Fruit fly (Drosophila melanogaster) whole organism, embryonic: Measurements from ENCODE around the gene mRpL40.

Experiments
- CG1024 ChIP-seq: fragments of 200-800 bp; sonication (Bioruptor generic); IDR thresholded peaks from 2 replicates; pipeline ENCODE4 v1.3.6; 2022; ENCODE audit warnings: missing biosample characterization, missing genetic modification characterization
- CG11723 ChIP-seq: fragments of 200-800 bp; sonication (Bioruptor generic); optimal IDR thresholded peaks from 2 replicates; lab custom pipeline; 2017; ENCODE audit warnings: missing biosample characterization, mild to moderate bottlenecking, missing genetic modification characterization
- CG13123 ChIP-seq: fragments of 200-800 bp; sonication (Bioruptor generic); optimal IDR thresholded peaks from 2 replicates; lab custom pipeline; 2016; ENCODE audit warnings: missing biosample characterization, missing genetic modification characterization
- CG13287 ChIP-seq: fragments of 200-800 bp; sonication (Bioruptor generic); IDR thresholded peaks from 2 replicates; pipeline ENCODE4 v1.3.6; 2022; ENCODE audit warnings: missing biosample characterization, missing genetic modification characterization; ENCODE audit not compliant: partially characterized antibody
- CG15514 ChIP-seq: fragments of 200-800 bp; sonication (Bioruptor generic); optimal IDR thresholded peaks from 3 replicates; lab custom pipeline; 2017; ENCODE audit warnings: missing biosample characterization, missing genetic modification characterization, mild to moderate bottlenecking, moderate library complexity, missing genetic modification reagents
- CG17186 ChIP-seq: fragments of 200-800 bp; sonication (Bioruptor generic); optimal IDR thresholded peaks from 3 replicates; lab custom pipeline; 2017; ENCODE audit warnings: missing biosample characterization, missing genetic modification reagents, missing genetic modification characterization
- CG18599 ChIP-seq: fragments of 200-800 bp; sonication (Bioruptor generic); optimal IDR thresholded peaks from 3 replicates; lab custom pipeline; 2017; ENCODE audit warnings: missing biosample characterization, missing genetic modification characterization, mild to moderate bottlenecking, moderate library complexity, missing genetic modification reagents
- CG2129 ChIP-seq: fragments of 200-800 bp; sonication (Bioruptor generic); IDR thresholded peaks from 2 replicates; pipeline ENCODE4 v1.3.6; 2022; ENCODE audit warnings: missing biosample characterization, missing genetic modification characterization; ENCODE audit not compliant: partially characterized antibody
- CG2712 ChIP-seq: fragments of 200-800 bp; optimal IDR thresholded peaks from 3 replicates; lab custom pipeline; 2019; ENCODE audit warnings: missing biosample characterization, mild to moderate bottlenecking, missing genetic modification characterization, moderate library complexity
- CG33213 ChIP-seq: fragments of 200-800 bp; sonication (Bioruptor generic); optimal IDR thresholded peaks from 3 replicates; lab custom pipeline; 2016; ENCODE audit warnings: missing biosample characterization, missing genetic modification characterization
- CG4617 ChIP-seq: fragments of 200-800 bp; sonication (Bioruptor generic); optimal IDR thresholded peaks from 3 replicates; lab custom pipeline; 2016; ENCODE audit warnings: missing biosample characterization, missing genetic modification characterization, borderline replicate concordance
- CG5245 ChIP-seq: fragments of 200-800 bp; sonication (Bioruptor generic); optimal IDR thresholded peaks from 3 replicates; lab custom pipeline; 2016; ENCODE audit warnings: missing biosample characterization, missing genetic modification characterization
- CG5953 ChIP-seq: fragments of 200-800 bp; sonication (Bioruptor generic); IDR thresholded peaks from 2 replicates; pipeline ENCODE4 v1.3.6; 2022; ENCODE audit warnings: missing biosample characterization, missing genetic modification characterization
- CG8924 ChIP-seq: fragments of 200-800 bp; optimal IDR thresholded peaks from 3 replicates; lab custom pipeline; 2019; ENCODE audit warnings: missing biosample characterization, mild to moderate bottlenecking, missing genetic modification characterization, moderate library complexity
- CG9876 ChIP-seq: fragments of 200-800 bp; sonication (Bioruptor generic); optimal IDR thresholded peaks from 2 replicates; lab custom pipeline; 2016; ENCODE audit warnings: missing biosample characterization, missing genetic modification characterization
- CHES-1-like ChIP-seq: fragments of 200-800 bp; sonication (Bioruptor generic); optimal IDR thresholded peaks from 2 replicates; lab custom pipeline; 2016; ENCODE audit warnings: missing biosample characterization, missing genetic modification characterization
- CoRest ChIP-seq: fragments of 200-800 bp; sonication (Bioruptor generic); optimal IDR thresholded peaks from 3 replicates; lab custom pipeline; 2018; ENCODE audit warnings: missing biosample characterization, mild to moderate bottlenecking, missing genetic modification characterization, moderate library complexity
- D ChIP-seq, 2 experiments: fragments of 200-800 bp in 1 of 2; fragments of >200 bp in 1 of 2; sonication (Bioruptor generic) in 1 of 2; optimal IDR thresholded peaks; 2 replicates in 1 of 2; 3 replicates in 1 of 2; lab custom pipeline; 2017; ENCODE audit warnings: mild to moderate bottlenecking in 1 of 2, missing biosample characterization in 1 of 2, missing genetic modification characterization in 1 of 2, missing genetic modification reagents in 1 of 2
- Dfd ChIP-seq, 2 experiments: fragments of >200 bp; optimal IDR thresholded peaks; 2 replicates each; lab custom pipeline; 2017; ENCODE audit warnings: missing biosample characterization in 2 of 2, missing genetic modification characterization in 2 of 2
- Doc3 ChIP-seq: fragments of 200-800 bp; sonication (Bioruptor generic); IDR thresholded peaks from 3 replicates; pipeline ENCODE4 v1.3.6; 2022; ENCODE audit warnings: missing biosample characterization, missing genetic modification characterization; ENCODE audit not compliant: partially characterized antibody
- Dp ChIP-seq: fragments of 200-800 bp; sonication (Bioruptor generic); optimal IDR thresholded peaks from 2 replicates; lab custom pipeline; 2018; ENCODE audit warnings: missing biosample characterization, mild to moderate bottlenecking, missing genetic modification characterization, moderate library complexity
- Dref ChIP-seq: fragments of 200-800 bp; sonication (Bioruptor generic); IDR thresholded peaks from 2 replicates; pipeline ENCODE4 v1.3.6; 2022; ENCODE audit warnings: missing biosample characterization, missing genetic modification characterization
- Ets65A ChIP-seq: fragments of 200-800 bp; sonication (Bioruptor generic); peaks from one replicate; lab custom pipeline; 2016; ENCODE audit warnings: missing biosample characterization, missing genetic modification characterization
- Lhr ChIP-seq: fragments of 200-800 bp; sonication (Bioruptor generic); optimal IDR thresholded peaks from 3 replicates; lab custom pipeline; 2017; ENCODE audit warnings: mild to moderate bottlenecking, missing biosample characterization, missing genetic modification reagents, missing genetic modification characterization
- Vsx1 ChIP-seq: fragments of 200-800 bp; sonication (Bioruptor generic); optimal IDR thresholded peaks from 2 replicates; lab custom pipeline; 2017; ENCODE audit warnings: missing biosample characterization, mild to moderate bottlenecking, missing genetic modification characterization, missing genetic modification reagents
- chif ChIP-seq, 2 experiments: fragments of 200-800 bp; sonication (Bioruptor generic); optimal IDR thresholded peaks; 3 replicates each; lab custom pipeline; 2016; ENCODE audit warnings: missing biosample characterization in 2 of 2, missing genetic modification characterization in 2 of 2
- chinmo ChIP-seq: fragments of 200-800 bp; sonication (Bioruptor generic); IDR thresholded peaks from 4 replicates; pipeline ENCODE4 v1.3.6; 2022; ENCODE audit warnings: missing biosample characterization, missing genetic modification characterization; ENCODE audit not compliant: partially characterized antibody
- crol ChIP-seq: fragments of 200-800 bp; sonication (Bioruptor generic); IDR thresholded peaks from 2 replicates; pipeline ENCODE4 v1.3.6; 2022; ENCODE audit warnings: missing biosample characterization, missing genetic modification characterization
- cwo ChIP-seq: fragments of 200-800 bp; sonication (Bioruptor generic); optimal IDR thresholded peaks from 3 replicates; lab custom pipeline; 2017; ENCODE audit warnings: missing biosample characterization, missing genetic modification characterization, mild to moderate bottlenecking, moderate library complexity, missing genetic modification reagents
- disco-r ChIP-seq: fragments of 200-800 bp; sonication (Bioruptor generic); optimal IDR thresholded peaks from 2 replicates; lab custom pipeline; 2016; ENCODE audit warnings: missing biosample characterization, missing genetic modification characterization
- ewg ChIP-seq: fragments of 200-800 bp; sonication (Bioruptor generic); optimal IDR thresholded peaks from 3 replicates; lab custom pipeline; 2017; ENCODE audit warnings: mild to moderate bottlenecking, missing biosample characterization, missing genetic modification reagents, missing genetic modification characterization
- exex ChIP-seq: fragments of 200-800 bp; sonication (Bioruptor generic); optimal IDR thresholded peaks from 4 replicates; lab custom pipeline; 2018; ENCODE audit warnings: missing biosample characterization, mild to moderate bottlenecking, missing genetic modification characterization, moderate library complexity
- inv ChIP-seq: fragments of 200-800 bp; sonication (Bioruptor generic); IDR thresholded peaks from 2 replicates; pipeline ENCODE4 v1.3.6; 2022; ENCODE audit warnings: missing biosample characterization, missing genetic modification characterization; ENCODE audit not compliant: partially characterized antibody
- klu ChIP-seq: fragments of 200-800 bp; sonication (Bioruptor generic); IDR thresholded peaks from 2 replicates; pipeline ENCODE4 v1.3.6; 2022; ENCODE audit warnings: missing biosample characterization, missing genetic modification characterization
- peb ChIP-seq: fragments of 200-800 bp; sonication (Bioruptor generic); IDR thresholded peaks from 2 replicates; pipeline ENCODE4 v1.3.6; 2022; ENCODE audit warnings: missing biosample characterization, missing genetic modification characterization
- salm ChIP-seq: fragments of 200-800 bp; sonication (Bioruptor generic); optimal IDR thresholded peaks from 2 replicates; lab custom pipeline; 2018; ENCODE audit warnings: missing biosample characterization, mild to moderate bottlenecking, missing genetic modification characterization
- sd ChIP-seq: fragments of 200-800 bp; sonication (Bioruptor generic); optimal IDR thresholded peaks from 3 replicates; lab custom pipeline; 2018; ENCODE audit warnings: missing biosample characterization, mild to moderate bottlenecking, missing genetic modification characterization, moderate library complexity
- slp2 ChIP-seq: fragments of 200-800 bp; sonication (Bioruptor generic); optimal IDR thresholded peaks from 2 replicates; lab custom pipeline; 2016; ENCODE audit warnings: missing biosample characterization, missing genetic modification characterization
- sna ChIP-seq: fragments of 200-800 bp; sonication (Bioruptor generic); IDR thresholded peaks from 2 replicates; pipeline ENCODE4 v1.3.6; 2022; ENCODE audit warnings: missing biosample characterization, missing genetic modification characterization; ENCODE audit not compliant: partially characterized antibody
- tll ChIP-seq, 2 experiments: fragments of 200-800 bp in 1 of 2; fragments of >200 bp in 1 of 2; sonication (Bioruptor generic) in 1 of 2; optimal IDR thresholded peaks; 2 replicates each; lab custom pipeline; 2017 to 2019; ENCODE audit warnings: missing biosample characterization in 2 of 2, missing genetic modification characterization in 2 of 2, mild to moderate bottlenecking in 1 of 2, moderate library complexity in 1 of 2
- tup ChIP-seq: fragments of 200-800 bp; sonication (Bioruptor generic); optimal IDR thresholded peaks from 2 replicates; lab custom pipeline; 2016; ENCODE audit warnings: missing biosample characterization, mild to moderate bottlenecking, missing genetic modification characterization, moderate library complexity
- tx ChIP-seq: fragments of 200-800 bp; sonication (Bioruptor generic); optimal IDR thresholded peaks from 2 replicates; lab custom pipeline; 2016; ENCODE audit warnings: missing biosample characterization, missing genetic modification characterization
- wdn ChIP-seq: fragments of 200-800 bp; sonication (Bioruptor generic); IDR thresholded peaks from 2 replicates; pipeline ENCODE4 v1.3.6; 2022; ENCODE audit warnings: missing biosample characterization, missing genetic modification characterization
- zen2 ChIP-seq: fragments of 200-800 bp; sonication (Bioruptor generic); IDR thresholded peaks from 3 replicates; pipeline ENCODE4 v1.3.6; 2022; ENCODE audit warnings: missing biosample characterization, missing genetic modification characterization; ENCODE audit not compliant: partially characterized antibody

The mRpL40 gene

DNA sequence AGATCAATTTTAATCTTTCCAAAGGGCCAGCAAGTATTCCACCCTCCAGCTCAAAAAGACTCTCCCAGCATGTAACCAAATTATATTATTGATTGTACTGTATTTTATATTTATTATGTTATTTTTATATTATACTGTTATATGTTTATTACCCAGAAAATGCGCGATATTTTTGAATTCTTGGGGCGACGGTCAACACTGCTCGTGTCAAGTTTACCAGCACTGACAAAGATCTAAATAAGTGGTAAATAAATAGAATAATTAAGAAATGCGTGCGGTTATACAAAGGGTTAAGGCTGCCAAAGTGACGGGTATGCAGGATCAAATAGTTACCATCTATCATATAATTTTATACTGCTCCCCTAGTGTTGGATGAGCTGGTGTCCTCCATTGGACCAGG is 22.1 kb downstream of the mRpL40 start, which contains the start of gene Dtd (continued):
- TF ChIP-seq Dp (GFP tag; lab: Kevin White, UChicago), result peak; percentile 85
- TF ChIP-seq salm (tag; lab: Kevin White, UChicago), result no peak
- no peak for TF ChIP-seq CG2129 (GFP tag; lab: Robert Waterston, UW)
- 0 out of 4 replicates have a peak, but pooled peaks have one; percentile 22 for TF ChIP-seq chinmo (GFP tag; lab: Robert Waterston, UW)

DNA sequence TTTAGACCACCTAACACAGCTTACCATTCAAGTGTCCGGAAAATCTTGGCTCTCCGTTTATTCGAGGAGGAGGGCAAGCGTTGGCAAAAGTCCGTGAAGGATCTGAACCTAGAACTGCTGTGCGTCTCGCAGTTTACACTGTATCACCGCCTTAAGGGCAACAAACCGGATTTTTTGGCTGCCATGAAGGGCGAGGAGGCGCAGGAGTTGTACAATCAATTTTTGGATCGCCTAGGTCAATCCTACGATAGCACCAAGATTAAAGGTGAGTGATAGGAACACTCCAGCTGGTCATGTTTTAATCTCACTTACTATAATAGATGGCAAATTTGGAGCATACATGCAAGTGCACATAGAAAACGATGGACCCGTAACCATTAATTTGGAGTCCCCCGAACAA is 22.6 kb downstream of the mRpL40 start:
- peak; percentile 58 for TF ChIP-seq Ets65A (GFP tag; lab: Kevin White, UChicago)
- TF ChIP-seq Vsx1 (GFP tag; lab: Kevin White, UChicago), result no peak
- TF ChIP-seq CoRest (tag; lab: Kevin White, UChicago), result no peak

DNA sequence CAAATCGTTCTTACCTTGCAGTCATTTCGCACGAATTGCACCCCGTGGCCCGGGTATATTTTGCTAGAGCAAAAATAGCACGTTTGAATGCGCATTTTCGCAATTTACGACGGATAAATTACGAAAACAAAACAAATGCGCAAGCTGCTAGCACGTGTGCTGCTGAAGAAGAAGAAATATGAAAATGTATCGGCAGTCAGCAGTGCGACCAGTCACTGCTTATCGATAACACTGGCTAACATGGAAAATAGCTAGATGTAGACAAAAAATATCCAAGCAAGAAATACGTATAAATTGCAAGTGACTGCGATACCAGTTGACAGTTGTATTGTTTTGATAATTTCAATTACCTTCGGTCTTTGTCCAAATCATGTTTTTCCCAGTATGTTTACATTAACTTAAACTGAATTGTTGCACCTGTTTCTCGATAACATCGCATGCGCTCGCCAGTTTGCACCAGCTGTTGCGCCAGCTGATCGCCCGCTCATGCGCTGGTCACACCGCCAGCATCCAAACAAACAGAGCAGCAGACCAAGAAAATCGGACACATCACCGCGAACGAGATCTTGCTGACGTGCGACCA is 23.8 kb downstream of the mRpL40 start, which contains the start of the genes RpL24-like and CG5276:
TSS of gene RpL24-like (minus strand) at position 188 of the 583 bp plus-strand sequence.
TSS of gene CG5276 (plus strand) at position 344 of the 583 bp plus-strand sequence.
- TF ChIP-seq cwo (GFP tag; lab: Kevin White, UChicago), result peak; percentile 66
- TF ChIP-seq inv (GFP tag; lab: Robert Waterston, UW), result 0 out of 2 replicates have a peak, but pooled peaks have one; percentile 24
- peak; percentile 42 for TF ChIP-seq CG2712
- no peak for TF ChIP-seq tx (GFP tag; lab: Kevin White, UChicago)
- TF ChIP-seq tll (GFP tag; optimal IDR thresholded peaks at IDR 0.05; lab: Kevin White, UChicago), result peak; percentile 19 to 36
- peak; percentile 2 for TF ChIP-seq CG8924 (tag; lab: Kevin White, UChicago)
- TF ChIP-seq ewg, result peak; percentile 98
- TF ChIP-seq disco-r (GFP tag; lab: Kevin White, UChicago), result no peak
- TF ChIP-seq wdn, result no peak
- peak; percentile 59 for TF ChIP-seq sna
- peak; percentile 77 for TF ChIP-seq CG13287 (GFP tag; lab: Robert Waterston, UW)
- no peak for TF ChIP-seq CG13123 (GFP tag; lab: Kevin White, UChicago)
- TF ChIP-seq chif (GFP tag; optimal IDR thresholded peaks at IDR 0.05; lab: Kevin White, UChicago), result no peak
- TF ChIP-seq tup (GFP tag; lab: Kevin White, UChicago), result no peak
- TF ChIP-seq Dfd (GFP tag; optimal IDR thresholded peaks at IDR 0.05; lab: Kevin White, UChicago), result no peak
- no peak for TF ChIP-seq CG18599 (GFP tag; lab: Kevin White, UChicago)
- peak; percentile 80 for TF ChIP-seq Dref
- no peak for TF ChIP-seq exex (tag; lab: Kevin White, UChicago)
- TF ChIP-seq CG4617, result peak; percentile 56
- TF ChIP-seq CG17186, result peak; percentile 94
- TF ChIP-seq sd (tag; lab: Kevin White, UChicago), result no peak
- no peak for TF ChIP-seq CG5953 (GFP tag; lab: Robert Waterston, UW)
- TF ChIP-seq CG11723 (GFP tag; lab: Kevin White, UChicago), result no peak
- TF ChIP-seq D (optimal IDR thresholded peaks at IDR 0.05; lab: Kevin White, UChicago), result peak; percentile 90
- TF ChIP-seq D (GFP tag; optimal IDR thresholded peaks at IDR 0.05; lab: Kevin White, UChicago), result no peak
- TF ChIP-seq CHES-1-like (GFP tag; lab: Kevin White, UChicago), result peak; percentile 73
- TF ChIP-seq klu (GFP tag; lab: Robert Waterston, UW), result no peak
- no peak for TF ChIP-seq CG5245 (GFP tag; lab: Kevin White, UChicago)
- TF ChIP-seq Doc3 (GFP tag; lab: Robert Waterston, UW), result 0 out of 3 replicates have a peak, but pooled peaks have one; percentile 36
- TF ChIP-seq CG1024, result no peak
- TF ChIP-seq salm (tag; lab: Kevin White, UChicago), result no peak
- TF ChIP-seq Lhr (GFP tag; lab: Kevin White, UChicago), result peak; percentile 30
- no peak for TF ChIP-seq zen2 (GFP tag; lab: Robert Waterston, UW)
- TF ChIP-seq CG9876 (GFP tag; lab: Kevin White, UChicago), result no peak
- no peak for TF ChIP-seq slp2 (GFP tag; lab: Kevin White, UChicago)
- TF ChIP-seq crol (GFP tag; lab: Robert Waterston, UW), result no peak
- TF ChIP-seq peb (GFP tag; lab: Robert Waterston, UW), result no peak
- peak; percentile 60 for TF ChIP-seq CG15514 (GFP tag; lab: Kevin White, UChicago)
- TF ChIP-seq CG33213 (GFP tag; lab: Kevin White, UChicago), result no peak
